Worm (Caenorhabditis elegans) whole organism, young adult: Measurements from ENCODE around the gene C04C11.25.

Source experiments
- B0336.3 ChIP-seq: fragments of 200-800 bp; sonication (Bioruptor generic); IDR thresholded peaks from 2 replicates; pipeline ENCODE4 v1.3.6; 2022; ENCODE audit warnings: missing genetic modification characterization, missing compliant biosample characterization
- F23B12.7 ChIP-seq: sonication (generic microtip); optimal IDR thresholded peaks from 2 replicates; lab custom pipeline; 2017; ENCODE audit warnings: missing genetic modification characterization, mild to moderate bottlenecking, missing compliant biosample characterization, antibody characterized with exemption, moderate library complexity; ENCODE audit not compliant: insufficient read depth
- F49E8.2 ChIP-seq: sonication (generic microtip); optimal IDR thresholded peaks from 3 replicates; lab custom pipeline; 2017; ENCODE audit warnings: missing genetic modification characterization, mild to moderate bottlenecking, missing compliant biosample characterization, antibody characterized with exemption, moderate library complexity; ENCODE audit not compliant: insufficient read depth
- F52B5.7 ChIP-seq: sonication (generic microtip); optimal IDR thresholded peaks from 2 replicates; lab custom pipeline; 2016; ENCODE audit warnings: mild to moderate bottlenecking, missing genetic modification characterization, missing compliant biosample characterization
- F55B11.4 ChIP-seq: sonication (generic microtip); optimal IDR thresholded peaks from 2 replicates; lab custom pipeline; 2016; ENCODE audit warnings: missing compliant biosample characterization, missing genetic modification characterization, borderline replicate concordance; ENCODE audit not compliant: insufficient read depth
- F57C9.4 ChIP-seq: sonication (generic microtip); optimal IDR thresholded peaks from 2 replicates; lab custom pipeline; 2017; ENCODE audit warnings: mild to moderate bottlenecking, missing genetic modification characterization, missing compliant biosample characterization
- K11D2.4 ChIP-seq: fragments of 200-800 bp; sonication (Bioruptor generic); IDR thresholded peaks from 2 replicates; pipeline ENCODE4 v1.3.6; 2022; ENCODE audit warnings: missing genetic modification reagents, missing genetic modification characterization, missing compliant biosample characterization
- K12H6.12 ChIP-seq: fragments of 200-800 bp; sonication (Bioruptor generic); optimal IDR thresholded peaks from 2 replicates; lab custom pipeline; 2018; ENCODE audit warnings: mild to moderate bottlenecking, missing genetic modification characterization, missing compliant biosample characterization
- T26A5.8 ChIP-seq: sonication (generic microtip); optimal IDR thresholded peaks from 2 replicates; lab custom pipeline; 2016; ENCODE audit warnings: missing genetic modification characterization, missing compliant biosample characterization
- akir-1 ChIP-seq: fragments of 200-800 bp; sonication (Bioruptor generic); optimal IDR thresholded peaks from 2 replicates; lab custom pipeline; 2018; ENCODE audit warnings: mild to moderate bottlenecking, missing genetic modification characterization, moderate library complexity, missing compliant biosample characterization
- aptf-3 ChIP-seq: fragments of 200-800 bp; sonication (Bioruptor generic); IDR thresholded peaks from 2 replicates; pipeline ENCODE4 v1.3.6; 2022; ENCODE audit warnings: missing genetic modification characterization, missing compliant biosample characterization
- athp-1 ChIP-seq: sonication (generic microtip); optimal IDR thresholded peaks from 2 replicates; lab custom pipeline; 2017; ENCODE audit warnings: mild to moderate bottlenecking, missing genetic modification characterization, missing compliant biosample characterization
- attf-6 ChIP-seq: fragments of 200-800 bp; sonication (Bioruptor generic); IDR thresholded peaks from 2 replicates; pipeline ENCODE4 v1.3.6; 2022; ENCODE audit warnings: missing genetic modification reagents, missing genetic modification characterization, missing compliant biosample characterization
- bed-1 ChIP-seq: fragments of 200-800 bp; sonication (Bioruptor generic); IDR thresholded peaks from 2 replicates; pipeline ENCODE4 v1.3.6; 2022; ENCODE audit warnings: missing genetic modification reagents, missing genetic modification characterization, missing compliant biosample characterization
- bed-2 ChIP-seq: fragments of 200-800 bp; sonication (Bioruptor generic); IDR thresholded peaks from 2 replicates; pipeline ENCODE4 v1.3.6; 2022; ENCODE audit warnings: missing genetic modification reagents, missing genetic modification characterization, missing compliant biosample characterization
- ceh-27 ChIP-seq: fragments of 200-800 bp; sonication (Bioruptor generic); optimal IDR thresholded peaks from 2 replicates; lab custom pipeline; 2018; ENCODE audit warnings: mild to moderate bottlenecking, missing genetic modification characterization, moderate library complexity, missing compliant biosample characterization
- ceh-91 ChIP-seq: fragments of 200-800 bp; sonication (Bioruptor generic); IDR thresholded peaks from 2 replicates; pipeline ENCODE4 v1.3.6; 2022; ENCODE audit warnings: missing genetic modification reagents, missing genetic modification characterization, missing compliant biosample characterization
- die-1 ChIP-seq: sonication (generic microtip); optimal IDR thresholded peaks from 2 replicates; lab custom pipeline; 2016; ENCODE audit warnings: missing genotype, mild to moderate bottlenecking, missing genetic modification characterization, missing compliant biosample characterization
- dox-1 ChIP-seq: fragments of 200-800 bp; sonication (Bioruptor generic); IDR thresholded peaks from 2 replicates; pipeline ENCODE4 v1.3.6; 2022; ENCODE audit warnings: missing genetic modification reagents, missing genetic modification characterization, missing compliant biosample characterization
- dpl-1 ChIP-seq: fragments of 150-350 bp; optimal IDR thresholded peaks from 2 replicates; lab custom pipeline; 2014; ENCODE audit warnings: missing biosample characterization, missing genetic modification reagents, missing genetic modification characterization
- egl-18 ChIP-seq: fragments of 200-800 bp; sonication (Bioruptor generic); IDR thresholded peaks from 2 replicates; pipeline ENCODE4 v1.3.6; 2022; ENCODE audit warnings: missing genetic modification reagents, missing genetic modification characterization, missing compliant biosample characterization
- ets-4 ChIP-seq: fragments of 200-800 bp; sonication (Bioruptor generic); optimal IDR thresholded peaks from 2 replicates; lab custom pipeline; 2018; ENCODE audit warnings: mild to moderate bottlenecking, missing genetic modification characterization, missing compliant biosample characterization
- him-1 ChIP-seq: sonication (generic microtip); optimal IDR thresholded peaks from 2 replicates; lab custom pipeline; 2016; ENCODE audit warnings: missing genotype, missing genetic modification reagents, missing genetic modification characterization, missing compliant biosample characterization
- hlh-26 ChIP-seq: fragments of 200-800 bp; sonication (Bioruptor generic); conservative IDR thresholded peaks from 2 replicates; pipeline ENCODE4 v1.3.6; 2022; ENCODE audit warnings: missing genetic modification reagents, missing genetic modification characterization, missing compliant biosample characterization
- hmg-1.2 ChIP-seq: fragments of 200-800 bp; sonication (Bioruptor generic); IDR thresholded peaks from 2 replicates; pipeline ENCODE4 v1.3.6; 2022; ENCODE audit warnings: missing genetic modification reagents, missing genetic modification characterization, missing compliant biosample characterization
- lin-54 ChIP-seq: fragments of 200-800 bp; sonication (Bioruptor generic); optimal IDR thresholded peaks from 2 replicates; lab custom pipeline; 2018; ENCODE audit warnings: mild to moderate bottlenecking, missing genetic modification characterization, missing compliant biosample characterization
- lsy-27 ChIP-seq: sonication (generic microtip); optimal IDR thresholded peaks from 2 replicates; lab custom pipeline; 2017; ENCODE audit warnings: missing genetic modification characterization, mild to moderate bottlenecking, missing compliant biosample characterization, antibody characterized with exemption, missing genotype, borderline replicate concordance; ENCODE audit not compliant: insufficient read depth
- nhr-80 ChIP-seq: sonication (generic microtip); optimal IDR thresholded peaks from 2 replicates; lab custom pipeline; 2016; ENCODE audit warnings: missing genetic modification characterization, missing compliant biosample characterization
- pbrm-1 ChIP-seq: fragments of 200-800 bp; sonication (Bioruptor generic); IDR thresholded peaks from 2 replicates; pipeline ENCODE4 v1.3.6; 2022; ENCODE audit warnings: missing genetic modification reagents, missing genetic modification characterization, missing compliant biosample characterization
- rcor-1 ChIP-seq: fragments of 200-800 bp; sonication (Bioruptor generic); IDR thresholded peaks from 2 replicates; pipeline ENCODE4 v1.3.6; 2022; ENCODE audit warnings: missing genetic modification reagents, missing genetic modification characterization, missing compliant biosample characterization
- sdz-38 ChIP-seq: sonication (generic microtip); optimal IDR thresholded peaks from 2 replicates; lab custom pipeline; 2016; ENCODE audit warnings: missing genotype, missing genetic modification characterization, missing compliant biosample characterization
- sea-2 ChIP-seq: fragments of 200-800 bp; sonication (Bioruptor generic); IDR thresholded peaks from 2 replicates; pipeline ENCODE4 v1.3.6; 2022; ENCODE audit warnings: missing genetic modification characterization, missing compliant biosample characterization
- snpc-1.1 ChIP-seq: sonication (generic microtip); optimal IDR thresholded peaks from 2 replicates; lab custom pipeline; 2017; ENCODE audit warnings: missing genetic modification characterization, mild to moderate bottlenecking, missing compliant biosample characterization, antibody characterized with exemption, moderate library complexity, missing genotype, missing genetic modification reagents; ENCODE audit not compliant: insufficient read depth
- snpc-1.3 ChIP-seq: sonication (generic microtip); optimal IDR thresholded peaks from 2 replicates; lab custom pipeline; 2017; ENCODE audit warnings: missing genetic modification characterization, mild to moderate bottlenecking, missing compliant biosample characterization, antibody characterized with exemption, moderate library complexity, missing genotype, missing genetic modification reagents; ENCODE audit not compliant: insufficient read depth
- snpc-4 ChIP-seq, 5 experiments: fragments of 150-350 bp in 1 of 5; sonication (generic microtip) in 4 of 5; optimal IDR thresholded peaks; 2 replicates each; lab custom pipeline; 2014 to 2018; ENCODE audit warnings: missing genetic modification characterization in 5 of 5, missing biosample characterization in 3 of 5, antibody characterized with exemption in 2 of 5, mild to moderate bottlenecking in 2 of 5, missing compliant biosample characterization in 2 of 5, missing genotype in 2 of 5, moderate library complexity in 2 of 5, missing genetic modification reagents in 1 of 5
- somi-1 ChIP-seq: fragments of 200-800 bp; sonication (Bioruptor generic); optimal IDR thresholded peaks from 2 replicates; lab custom pipeline; 2018; ENCODE audit warnings: mild to moderate bottlenecking, missing genetic modification characterization, missing compliant biosample characterization
- tbp1 ChIP-seq: fragments of 200-800 bp; sonication (Bioruptor generic); optimal IDR thresholded peaks from 2 replicates; lab custom pipeline; 2018; ENCODE audit warnings: mild to moderate bottlenecking, missing genetic modification characterization, missing compliant biosample characterization
- tbx-9 ChIP-seq: sonication (generic microtip); optimal IDR thresholded peaks from 2 replicates; lab custom pipeline; 2016; ENCODE audit warnings: borderline replicate concordance, missing genetic modification characterization, inconsistent platforms, missing compliant biosample characterization
- unc-62 ChIP-seq: fragments of 150-350 bp; optimal IDR thresholded peaks from 2 replicates; lab custom pipeline; 2014; ENCODE audit warnings: missing biosample characterization, missing genetic modification reagents, missing genetic modification characterization
- zfh-2 ChIP-seq: fragments of 200-800 bp; sonication (Bioruptor generic); conservative IDR thresholded peaks from 2 replicates; pipeline ENCODE4 v1.3.6; 2022; ENCODE audit warnings: missing genetic modification reagents, missing genetic modification characterization, missing compliant biosample characterization
- ztf-18 ChIP-seq: sonication (generic microtip); optimal IDR thresholded peaks from 2 replicates; lab custom pipeline; 2016; ENCODE audit warnings: missing genotype, mild to moderate bottlenecking, missing genetic modification characterization, missing compliant biosample characterization
- ztf-3 ChIP-seq: fragments of 200-800 bp; sonication (Bioruptor generic); optimal IDR thresholded peaks from 2 replicates; lab custom pipeline; 2018; ENCODE audit warnings: mild to moderate bottlenecking, missing genetic modification characterization, missing compliant biosample characterization

C04C11.25 gene

DNA sequence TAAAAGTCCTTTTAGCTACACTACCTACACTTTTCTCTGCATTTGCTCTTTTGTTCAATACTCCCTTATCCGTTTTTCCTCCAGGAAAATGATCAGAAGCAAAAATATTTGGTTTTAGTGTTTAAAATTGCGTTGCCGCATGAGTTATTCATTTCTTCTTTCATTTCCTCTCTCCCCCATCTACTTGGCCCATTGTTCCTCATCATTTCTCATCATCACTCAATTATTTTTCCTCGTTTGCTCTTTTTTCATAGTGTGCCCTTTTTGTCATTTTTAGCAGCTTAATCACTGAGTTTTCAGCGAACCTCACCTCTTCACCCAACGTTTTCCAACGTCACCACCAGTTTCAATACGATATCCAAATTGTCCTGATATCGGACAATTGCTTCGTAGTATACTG is 34.0 kb upstream of the C04C11.25 start, which contains the start of gene dyc-1:
dyc-1 (plus strand) TSS at position 301 of the 400 bp plus-strand sequence.
- TF ChIP-seq tbx-9 (tag; lab: Kevin White, UChicago) (no peak), K12H6.12 (tag; lab: Kevin White, UChicago) (no peak), him-1 (tag; lab: Kevin White, UChicago) (no peak)

- TF ChIP-seq rcor-1 (no peak), snpc-4 (GFP tag; optimal IDR thresholded peaks at IDR 0.05; lab: Kevin White, UChicago) (no peak), snpc-4 (tag; optimal IDR thresholded peaks at IDR 0.05; lab: Kevin White, UChicago) (no peak), snpc-1.1 (tag; lab: Kevin White, UChicago) (no peak), egl-18 (GFP tag; lab: Robert Waterston, UW) (no peak), F23B12.7 (tag; lab: Kevin White, UChicago) (no peak), K12H6.12 (tag; lab: Kevin White, UChicago) (no peak), tbx-9 (tag; lab: Kevin White, UChicago) (no peak), sdz-38 (no peak), akir-1 (GFP tag; lab: Kevin White, UChicago) (no peak), ets-4 (no peak), attf-6 (GFP tag; lab: Robert Waterston, UW) (no peak), somi-1 (GFP tag; lab: Kevin White, UChicago) (no peak), bed-2 (GFP tag; lab: Robert Waterston, UW) (no peak), T26A5.8 (tag; lab: Kevin White, UChicago) (no peak), lin-54 (GFP tag; lab: Kevin White, UChicago) (no peak)
These were observed 32.3 kb upstream of the C04C11.25 start for ce11 chrX:14047609-14048008.

ce11 chrX:14044362-14044761 is 29.1 kb upstream of the C04C11.25 start:
- TF ChIP-seq F52B5.7 (tag; lab: Kevin White, UChicago) (no peak), ceh-27 (no peak), zfh-2 (GFP tag; lab: Robert Waterston, UW) (peak; percentile 59), aptf-3 (GFP tag; lab: Robert Waterston, UW) (0 out of 2 replicates have a peak, but pooled peaks have one; percentile 35)

ce11 chrX:14039293-14039692 is 24.0 kb upstream of the C04C11.25 start:
- TF ChIP-seq dpl-1 (GFP tag; lab: Kevin White, UChicago) = no peak
- no peak for TF ChIP-seq snpc-1.3 (tag; lab: Kevin White, UChicago)
- TF ChIP-seq hlh-26 = no peak
- no peak for TF ChIP-seq sea-2 (GFP tag; lab: Robert Waterston, UW)
- no peak for TF ChIP-seq hmg-1.2 (GFP tag; lab: Robert Waterston, UW)
- TF ChIP-seq bed-1 = no peak
- TF ChIP-seq F49E8.2 (tag; lab: Kevin White, UChicago) = no peak
- TF ChIP-seq B0336.3 (GFP tag; lab: Robert Waterston, UW) = no peak
- no peak for TF ChIP-seq bed-2 (GFP tag; lab: Robert Waterston, UW)
- TF ChIP-seq F57C9.4 (tag; lab: Kevin White, UChicago) = no peak
- no peak for TF ChIP-seq athp-1 (tag; lab: Kevin White, UChicago)

ce11 chrX:14033494-14033893 is 18.2 kb upstream of the C04C11.25 start, which contains the start of gene arrd-25:
Gene arrd-25 (plus strand): TSS chrX:14033794.
- no peak for TF ChIP-seq K11D2.4
- no peak for TF ChIP-seq ceh-91
- TF ChIP-seq ztf-18 (tag; lab: Kevin White, UChicago) = no peak
- TF ChIP-seq unc-62 = no peak
- no peak for TF ChIP-seq F55B11.4
- TF ChIP-seq ztf-3 (GFP tag; lab: Kevin White, UChicago) = no peak
- TF ChIP-seq lsy-27 (tag; lab: Kevin White, UChicago) = no peak
- TF ChIP-seq nhr-80 (tag; lab: Kevin White, UChicago) = no peak
- TF ChIP-seq dox-1 = no peak
- TF ChIP-seq die-1 (tag; lab: Kevin White, UChicago) = no peak
- TF ChIP-seq tbp1 (GFP tag; lab: Kevin White, UChicago) = no peak
- no peak for TF ChIP-seq pbrm-1 (GFP tag; lab: Robert Waterston, UW)
- TF ChIP-seq bed-1 = no peak
